Fruit fly (Drosophila melanogaster) whole organism, embryonic: Measurements from ENCODE around the gene aph-1.

ENCODE experiments used
- CG10267 ChIP-seq: fragments of 200-800 bp; sonication (Bioruptor generic); optimal IDR thresholded peaks from 2 replicates; lab custom pipeline; 2018; ENCODE audit warnings: missing biosample characterization, mild to moderate bottlenecking, missing genetic modification characterization, moderate library complexity
- CG10274 ChIP-seq: fragments of 200-800 bp; sonication (Bioruptor generic); optimal IDR thresholded peaks from 3 replicates; lab custom pipeline; 2017; ENCODE audit warnings: missing biosample characterization, mild to moderate bottlenecking, missing genetic modification characterization
- CG10959 ChIP-seq: fragments of 200-800 bp; sonication (Bioruptor generic); IDR thresholded peaks from 2 replicates; pipeline ENCODE4 v1.3.6; 2022; ENCODE audit warnings: missing biosample characterization, missing genetic modification characterization
- CG11456 ChIP-seq: fragments of 200-800 bp; sonication (Bioruptor generic); IDR thresholded peaks from 3 replicates; pipeline ENCODE4 v1.3.6; 2022; ENCODE audit warnings: missing biosample characterization, missing genetic modification characterization
- CG11723 ChIP-seq: fragments of 200-800 bp; sonication (Bioruptor generic); optimal IDR thresholded peaks from 2 replicates; lab custom pipeline; 2017; ENCODE audit warnings: missing biosample characterization, mild to moderate bottlenecking, missing genetic modification characterization
- CG12299 ChIP-seq: fragments of 200-800 bp; sonication (Bioruptor generic); optimal IDR thresholded peaks from 2 replicates; lab custom pipeline; 2018; ENCODE audit warnings: missing biosample characterization, mild to moderate bottlenecking, missing genetic modification characterization
- CG13424 ChIP-seq: fragments of 200-800 bp; sonication (Bioruptor generic); optimal IDR thresholded peaks from 2 replicates; lab custom pipeline; 2019; ENCODE audit warnings: missing biosample characterization, mild to moderate bottlenecking, missing genetic modification characterization, moderate library complexity
- CG15514 ChIP-seq: fragments of 200-800 bp; sonication (Bioruptor generic); optimal IDR thresholded peaks from 3 replicates; lab custom pipeline; 2017; ENCODE audit warnings: missing biosample characterization, missing genetic modification characterization, mild to moderate bottlenecking, moderate library complexity, missing genetic modification reagents
- CG1602 ChIP-seq: fragments of 200-800 bp; sonication (Bioruptor generic); optimal IDR thresholded peaks from 3 replicates; lab custom pipeline; 2016; ENCODE audit warnings: missing biosample characterization, missing genetic modification characterization
- CG1603 ChIP-seq: fragments of 200-800 bp; sonication (Bioruptor generic); optimal IDR thresholded peaks from 2 replicates; lab custom pipeline; 2019; ENCODE audit warnings: missing biosample characterization, mild to moderate bottlenecking, missing genetic modification characterization, moderate library complexity
- CG17328 ChIP-seq: fragments of 200-800 bp; sonication (Bioruptor generic); IDR thresholded peaks from 2 replicates; pipeline ENCODE4 v1.3.6; 2022; ENCODE audit warnings: missing biosample characterization, missing genetic modification characterization
- CG17361 ChIP-seq: fragments of 200-800 bp; sonication (Bioruptor generic); IDR thresholded peaks from 3 replicates; pipeline ENCODE4 v1.3.6; 2022; ENCODE audit warnings: missing biosample characterization, missing genetic modification characterization
- CG17385 ChIP-seq: fragments of 200-800 bp; sonication (Bioruptor generic); optimal IDR thresholded peaks from 3 replicates; lab custom pipeline; 2018; ENCODE audit warnings: missing biosample characterization, mild to moderate bottlenecking, missing genetic modification characterization
- CG17612 ChIP-seq: fragments of 200-800 bp; sonication (Bioruptor generic); IDR thresholded peaks from 2 replicates; pipeline ENCODE4 v1.3.6; 2022; ENCODE audit warnings: missing biosample characterization, missing genetic modification characterization
- CG17912 ChIP-seq: fragments of 200-800 bp; sonication (Bioruptor generic); optimal IDR thresholded peaks from 2 replicates; lab custom pipeline; 2018; ENCODE audit warnings: missing biosample characterization, mild to moderate bottlenecking, missing genetic modification characterization
- CG2875 ChIP-seq: fragments of 200-800 bp; sonication (Bioruptor generic); optimal IDR thresholded peaks from 2 replicates; lab custom pipeline; 2017; ENCODE audit warnings: missing biosample characterization, mild to moderate bottlenecking, missing genetic modification characterization, missing genetic modification reagents
- CG5180 ChIP-seq: fragments of 200-800 bp; sonication (Bioruptor generic); optimal IDR thresholded peaks from 3 replicates; lab custom pipeline; 2017; ENCODE audit warnings: missing biosample characterization, missing genetic modification characterization, mild to moderate bottlenecking, moderate library complexity, missing genetic modification reagents
- CG5245 ChIP-seq: fragments of 200-800 bp; sonication (Bioruptor generic); optimal IDR thresholded peaks from 3 replicates; lab custom pipeline; 2016; ENCODE audit warnings: missing biosample characterization, missing genetic modification characterization
- CG5953 ChIP-seq: fragments of 200-800 bp; sonication (Bioruptor generic); IDR thresholded peaks from 2 replicates; pipeline ENCODE4 v1.3.6; 2022; ENCODE audit warnings: missing biosample characterization, missing genetic modification characterization
- CG7271 ChIP-seq: fragments of 200-800 bp; sonication (Bioruptor generic); optimal IDR thresholded peaks from 2 replicates; lab custom pipeline; 2018; ENCODE audit warnings: missing biosample characterization, mild to moderate bottlenecking, missing genetic modification characterization, moderate library complexity
- CG7987 ChIP-seq: fragments of 200-800 bp; sonication (Bioruptor generic); optimal IDR thresholded peaks from 2 replicates; lab custom pipeline; 2018; ENCODE audit warnings: missing biosample characterization, mild to moderate bottlenecking, missing genetic modification characterization, moderate library complexity
- CG8765 ChIP-seq: fragments of 200-800 bp; sonication (Bioruptor generic); IDR thresholded peaks from 2 replicates; pipeline ENCODE4 v1.3.6; 2022; ENCODE audit warnings: missing biosample characterization, missing genetic modification characterization
- CoRest ChIP-seq: fragments of 200-800 bp; sonication (Bioruptor generic); optimal IDR thresholded peaks from 3 replicates; lab custom pipeline; 2018; ENCODE audit warnings: missing biosample characterization, mild to moderate bottlenecking, missing genetic modification characterization, moderate library complexity
- E2f2 ChIP-seq: fragments of 200-800 bp; sonication (Bioruptor generic); IDR thresholded peaks from 2 replicates; pipeline ENCODE4 v1.3.6; 2022; ENCODE audit warnings: missing biosample characterization, missing genetic modification characterization
- Gug ChIP-seq: fragments of 200-800 bp; sonication (Bioruptor generic); IDR thresholded peaks from 4 replicates; pipeline ENCODE4 v1.3.6; 2022; ENCODE audit warnings: missing biosample characterization, missing genetic modification characterization
- H15 ChIP-seq: fragments of 200-800 bp; sonication (Bioruptor generic); IDR thresholded peaks from 3 replicates; pipeline ENCODE4 v1.3.6; 2022; ENCODE audit warnings: missing biosample characterization, missing genetic modification characterization
- HHEX ChIP-seq: fragments of 200-800 bp; sonication (Bioruptor generic); optimal IDR thresholded peaks from 3 replicates; lab custom pipeline; 2017; ENCODE audit warnings: missing biosample characterization, mild to moderate bottlenecking, missing genetic modification characterization, missing genetic modification reagents
- Hr78 ChIP-seq, 2 experiments: fragments of 200-800 bp in 1 of 2; fragments of >200 bp in 1 of 2; sonication (Bioruptor generic) in 1 of 2; optimal IDR thresholded peaks; 2 replicates each; lab custom pipeline; 2017 to 2019; ENCODE audit warnings: missing biosample characterization in 2 of 2, missing genetic modification characterization in 2 of 2, mild to moderate bottlenecking in 1 of 2, moderate library complexity in 1 of 2
- Meics ChIP-seq: fragments of 200-800 bp; sonication (Bioruptor generic); optimal IDR thresholded peaks from 2 replicates; lab custom pipeline; 2017; ENCODE audit warnings: missing biosample characterization, mild to moderate bottlenecking, missing genetic modification characterization
- NC2β ChIP-seq: fragments of 200-800 bp; sonication (Bioruptor generic); optimal IDR thresholded peaks from 2 replicates; lab custom pipeline; 2016; ENCODE audit warnings: missing biosample characterization, missing genetic modification characterization
- NK7.1 ChIP-seq: fragments of 200-800 bp; sonication (Bioruptor generic); optimal IDR thresholded peaks from 3 replicates; lab custom pipeline; 2016; ENCODE audit warnings: missing biosample characterization, missing genetic modification characterization
- Nf-YA ChIP-seq: fragments of 200-800 bp; sonication (Bioruptor generic); IDR thresholded peaks from 2 replicates; pipeline ENCODE4 v1.3.6; 2022; ENCODE audit warnings: missing biosample characterization, missing genetic modification characterization
- Optix ChIP-seq: fragments of 200-800 bp; sonication (Bioruptor generic); IDR thresholded peaks from 3 replicates; pipeline ENCODE4 v1.3.6; 2022; ENCODE audit warnings: missing biosample characterization, missing genetic modification characterization
- aop ChIP-seq: fragments of 200-800 bp; sonication (Bioruptor generic); IDR thresholded peaks from 2 replicates; pipeline ENCODE4 v1.3.6; 2022; ENCODE audit warnings: missing biosample characterization, missing genetic modification characterization
- crol ChIP-seq: fragments of 200-800 bp; sonication (Bioruptor generic); IDR thresholded peaks from 2 replicates; pipeline ENCODE4 v1.3.6; 2022; ENCODE audit warnings: missing biosample characterization, missing genetic modification characterization
- cwo ChIP-seq: fragments of 200-800 bp; sonication (Bioruptor generic); optimal IDR thresholded peaks from 3 replicates; lab custom pipeline; 2017; ENCODE audit warnings: missing biosample characterization, missing genetic modification characterization, mild to moderate bottlenecking, moderate library complexity, missing genetic modification reagents
- emc ChIP-seq: fragments of 200-800 bp; sonication (Bioruptor generic); optimal IDR thresholded peaks from 2 replicates; lab custom pipeline; 2016; ENCODE audit warnings: missing biosample characterization, missing genetic modification characterization
- fru ChIP-seq: fragments of >200 bp; optimal IDR thresholded peaks from 2 replicates; lab custom pipeline; 2017
- inv ChIP-seq: fragments of 200-800 bp; sonication (Bioruptor generic); IDR thresholded peaks from 2 replicates; pipeline ENCODE4 v1.3.6; 2022; ENCODE audit warnings: missing biosample characterization, missing genetic modification characterization; ENCODE audit not compliant: partially characterized antibody
- lbe ChIP-seq: fragments of 200-800 bp; sonication (Bioruptor generic); optimal IDR thresholded peaks from 2 replicates; lab custom pipeline; 2016; ENCODE audit warnings: missing biosample characterization, mild to moderate bottlenecking, missing genetic modification characterization
- lola ChIP-seq, 3 experiments: fragments of >200 bp in 2 of 3; fragments of 200-800 bp in 1 of 3; sonication (Bioruptor generic) in 1 of 3; optimal IDR thresholded peaks; 2 replicates each; lab custom pipeline; 2017 to 2019; ENCODE audit warnings: missing biosample characterization in 3 of 3, missing genetic modification characterization in 3 of 3, mild to moderate bottlenecking in 1 of 3, moderate library complexity in 1 of 3
- maf-S ChIP-seq: fragments of 200-800 bp; sonication (Bioruptor generic); optimal IDR thresholded peaks from 2 replicates; lab custom pipeline; 2016; ENCODE audit warnings: missing biosample characterization, missing genetic modification characterization
- nom ChIP-seq: fragments of 200-800 bp; sonication (Bioruptor generic); optimal IDR thresholded peaks from 2 replicates; lab custom pipeline; 2017; ENCODE audit warnings: missing biosample characterization, missing genetic modification characterization, mild to moderate bottlenecking, moderate library complexity, missing genetic modification reagents
- pan ChIP-seq, 4 experiments: fragments of >200 bp in 3 of 4; fragments of 200-800 bp in 1 of 4; sonication (Bioruptor generic) in 1 of 4; optimal IDR thresholded peaks in 3 of 4; IDR thresholded peaks in 1 of 4; 2 replicates each; pipeline versions ENCODE4 v1.3.6 to Lab custom; 2017 to 2022; ENCODE audit warnings: missing biosample characterization in 2 of 4, missing genetic modification characterization in 2 of 4, mixed read lengths in 1 of 4
- pita ChIP-seq: fragments of 200-800 bp; sonication (Bioruptor generic); optimal IDR thresholded peaks from 2 replicates; lab custom pipeline; 2017; ENCODE audit warnings: missing biosample characterization, mild to moderate bottlenecking, missing genetic modification characterization
- ranshi ChIP-seq: fragments of 200-800 bp; sonication (Bioruptor generic); IDR thresholded peaks from 2 replicates; pipeline ENCODE4 v1.3.6; 2022; ENCODE audit warnings: missing biosample characterization, missing genetic modification characterization
- shn ChIP-seq: fragments of 200-800 bp; sonication (Bioruptor generic); optimal IDR thresholded peaks from 3 replicates; lab custom pipeline; 2016; ENCODE audit warnings: missing biosample characterization, missing genetic modification characterization
- toy ChIP-seq: fragments of 200-800 bp; sonication (Bioruptor generic); IDR thresholded peaks from 2 replicates; pipeline ENCODE4 v1.3.6; 2022; ENCODE audit warnings: missing biosample characterization, missing genetic modification characterization
- usp ChIP-seq: fragments of >200 bp; optimal IDR thresholded peaks from 2 replicates; lab custom pipeline; 2017; ENCODE audit warnings: missing biosample characterization, missing genetic modification characterization
- wdn ChIP-seq: fragments of 200-800 bp; sonication (Bioruptor generic); IDR thresholded peaks from 2 replicates; pipeline ENCODE4 v1.3.6; 2022; ENCODE audit warnings: missing biosample characterization, missing genetic modification characterization
- z ChIP-seq: fragments of 200-800 bp; sonication (Bioruptor generic); IDR thresholded peaks from 3 replicates; pipeline ENCODE4 v1.3.6; 2022; ENCODE audit warnings: missing biosample characterization, missing genetic modification characterization

The aph-1 gene

dm6 chr2L:2723100-2723499 is 42.9 kb upstream of the aph-1 start (continued):
- TF ChIP-seq CG13424 (tag; lab: Kevin White, UChicago): peak; percentile 8
- TF ChIP-seq Meics: peak; percentile 42
- peak; percentile 31 for TF ChIP-seq CG1603 (tag; lab: Kevin White, UChicago)
- TF ChIP-seq inv (GFP tag; lab: Robert Waterston, UW): no peak
- TF ChIP-seq NC2β: no peak
- TF ChIP-seq CG8765 (GFP tag; lab: Robert Waterston, UW): no peak
- TF ChIP-seq CoRest (tag; lab: Kevin White, UChicago): no peak
- TF ChIP-seq cwo: no peak
- TF ChIP-seq CG5180 (GFP tag; lab: Kevin White, UChicago): no peak
- TF ChIP-seq CG17328 (GFP tag; lab: Robert Waterston, UW): no peak
- TF ChIP-seq CG7271 (tag; lab: Kevin White, UChicago): no peak
- TF ChIP-seq CG10959 (GFP tag; lab: Robert Waterston, UW): no peak
- no peak for TF ChIP-seq CG17361 (GFP tag; lab: Robert Waterston, UW)
- no peak for TF ChIP-seq E2f2 (GFP tag; lab: Robert Waterston, UW)
- TF ChIP-seq Nf-YA (GFP tag; lab: Robert Waterston, UW): no peak
- TF ChIP-seq CG11456 (GFP tag; lab: Robert Waterston, UW): 0 out of 3 replicates have a peak, but pooled peaks have one; percentile 42
- no peak for TF ChIP-seq z (GFP tag; lab: Robert Waterston, UW)
- TF ChIP-seq CG7987 (GFP tag; lab: Kevin White, UChicago): no peak
- TF ChIP-seq lbe (GFP tag; lab: Kevin White, UChicago): no peak
- TF ChIP-seq CG1602 (GFP tag; lab: Kevin White, UChicago): no peak
- no peak for TF ChIP-seq emc (GFP tag; lab: Kevin White, UChicago)
- no peak for TF ChIP-seq NK7.1 (GFP tag; lab: Kevin White, UChicago)
- no peak for TF ChIP-seq CG12299 (tag; lab: Kevin White, UChicago)
- no peak for TF ChIP-seq aop (GFP tag; lab: Robert Waterston, UW)
- TF ChIP-seq nom (GFP tag; lab: Kevin White, UChicago): no peak
- TF ChIP-seq Hr78 (GFP tag; optimal IDR thresholded peaks at IDR 0.05; lab: Kevin White, UChicago): no peak
- TF ChIP-seq CG17385 (GFP tag; lab: Kevin White, UChicago): no peak
- TF ChIP-seq CG5953 (GFP tag; lab: Robert Waterston, UW): no peak
- no peak for TF ChIP-seq toy (GFP tag; lab: Robert Waterston, UW)
- TF ChIP-seq CG10274 (GFP tag; lab: Kevin White, UChicago): no peak
- no peak for TF ChIP-seq CG17912 (GFP tag; lab: Kevin White, UChicago)
- no peak for TF ChIP-seq CG10267 (tag; lab: Kevin White, UChicago)
- TF ChIP-seq pan (optimal IDR thresholded peaks at IDR 0.05; lab: Kevin White, UChicago): no peak
- no peak for TF ChIP-seq pan (GFP tag; optimal IDR thresholded peaks at IDR 0.05 in 1 of 2, IDR thresholded peaks at IDR 0.05 in 1 of 2)
- TF ChIP-seq CG17612 (GFP tag; lab: Robert Waterston, UW): no peak
- TF ChIP-seq fru (lab: Kevin White, UChicago): no peak
- TF ChIP-seq Gug (GFP tag; lab: Robert Waterston, UW): 0 out of 4 replicates have a peak, but pooled peaks have one; percentile 7
- TF ChIP-seq pita: no peak
- peak; percentile 7 for TF ChIP-seq HHEX
- no peak for TF ChIP-seq wdn (GFP tag; lab: Robert Waterston, UW)
- no peak for TF ChIP-seq CG2875 (GFP tag; lab: Kevin White, UChicago)
- no peak for TF ChIP-seq lola (GFP tag; optimal IDR thresholded peaks at IDR 0.05; lab: Kevin White, UChicago)
- TF ChIP-seq CG15514 (GFP tag; lab: Kevin White, UChicago): peak; percentile 15
- TF ChIP-seq CG5245 (GFP tag; lab: Kevin White, UChicago): no peak
- no peak for TF ChIP-seq CG11723
- TF ChIP-seq H15: peak; percentile 25; the same call in 1 of the 3 replicates
- no peak for TF ChIP-seq shn
- TF ChIP-seq ranshi (GFP tag; lab: Robert Waterston, UW): no peak
- TF ChIP-seq crol (GFP tag; lab: Robert Waterston, UW): no peak
- no peak for TF ChIP-seq maf-S (GFP tag; lab: Kevin White, UChicago)
- TF ChIP-seq Optix (GFP tag; lab: Robert Waterston, UW): no peak
- no peak for TF ChIP-seq usp (GFP tag; lab: Kevin White, UChicago)
